Worm (Caenorhabditis elegans): ENCODE data around the gene F18A11.2.
"Not testable (repeated sequence)": the region's sequence is repeated elsewhere in the genome, so short reads cannot be mapped to it uniquely, and the experiment has no call there.

F18A11.2 gene

DNA sequence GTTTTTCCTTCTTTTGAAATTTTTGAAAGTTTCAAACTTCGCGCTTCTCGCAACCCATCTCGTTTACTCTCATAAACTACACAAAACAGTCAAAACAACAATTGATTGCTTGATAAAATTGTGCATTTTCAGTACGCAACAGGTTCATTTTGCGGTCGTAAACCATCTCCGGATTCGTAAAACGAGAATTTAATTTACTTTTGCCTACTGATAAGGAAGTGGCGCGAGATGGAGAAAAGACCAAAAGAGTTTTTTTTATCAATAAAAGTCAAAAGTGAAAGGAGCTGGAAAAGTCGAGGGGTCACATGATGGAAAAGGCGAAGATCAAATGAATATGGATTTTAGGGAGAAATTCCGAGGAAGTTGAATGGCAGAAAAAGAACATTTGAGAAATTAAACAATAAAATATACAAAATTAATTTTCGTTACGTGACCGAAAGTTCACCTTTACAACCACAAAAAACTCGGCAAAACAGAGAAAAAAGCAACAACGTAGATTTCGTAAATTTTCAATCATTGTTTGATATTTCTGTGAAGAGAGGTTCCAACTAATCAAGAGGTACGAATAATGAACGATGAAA is 47.4 kb downstream of the F18A11.2 start, which contains the start of gene F42G4.6:
Gene F42G4.6 (plus strand): TSS at position 531 of the 581 bp plus-strand sequence.
- TF ChIP-seq unc-62 (GFP tag; optimal IDR thresholded peaks at IDR 0.05) = peak; percentile 16
- no peak for TF ChIP-seq ztf-22 (GFP tag; optimal IDR thresholded peaks at IDR 0.05)
- TF ChIP-seq aptf-2 (GFP tag; conservative IDR thresholded peaks at IDR 0.05) = no peak
- peak; percentile 65 for TF ChIP-seq nhr-80 (tag; optimal IDR thresholded peaks at IDR 0.05)

- TF ChIP-seq sptf-2 (GFP tag; optimal IDR thresholded peaks at IDR 0.05); chd-7 (tag; optimal IDR thresholded peaks at IDR 0.05); lsy-27 (tag; optimal IDR thresholded peaks at IDR 0.05; ENCODE audit: borderline replicate concordance, insufficient read depth): not testable (repeated sequence)
Measured at ce11 chrII:13080607-13081006, 49.1 kb downstream of the F18A11.2 start, which contains the start of gene Y81G3A.2. Gene Y81G3A.2, plus strand, starts transcription at chrII:13080907.

DNA sequence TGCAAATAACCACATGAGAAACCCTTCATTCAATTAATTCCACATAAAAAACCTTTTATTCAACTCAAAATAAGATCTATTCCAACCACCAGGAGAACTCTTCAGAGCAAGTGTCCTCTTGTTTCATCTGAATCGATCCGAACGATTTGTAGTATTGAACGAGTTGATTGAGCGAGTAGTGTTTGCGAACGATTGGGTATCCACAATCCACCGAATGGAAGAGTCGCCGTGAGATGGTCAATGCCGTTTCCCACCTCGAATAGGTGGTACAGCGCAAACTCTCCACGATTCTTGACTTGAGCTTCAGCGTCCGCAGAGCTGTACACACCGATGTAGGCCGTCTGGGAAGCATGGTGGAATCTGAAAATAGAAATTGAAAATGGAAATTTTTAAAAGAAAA is 50.9 kb downstream of the F18A11.2 start, which contains the start of gene Y81G3A.6:
Gene Y81G3A.6 (minus strand): TSS at position 101 of the 400 bp plus-strand sequence.
- TF ChIP-seq B0261.1 (tag; optimal IDR thresholded peaks at IDR 0.05); lin-35 (GFP tag; optimal IDR thresholded peaks at IDR 0.05); die-1 (tag; optimal IDR thresholded peaks at IDR 0.05): not testable (repeated sequence)

DNA sequence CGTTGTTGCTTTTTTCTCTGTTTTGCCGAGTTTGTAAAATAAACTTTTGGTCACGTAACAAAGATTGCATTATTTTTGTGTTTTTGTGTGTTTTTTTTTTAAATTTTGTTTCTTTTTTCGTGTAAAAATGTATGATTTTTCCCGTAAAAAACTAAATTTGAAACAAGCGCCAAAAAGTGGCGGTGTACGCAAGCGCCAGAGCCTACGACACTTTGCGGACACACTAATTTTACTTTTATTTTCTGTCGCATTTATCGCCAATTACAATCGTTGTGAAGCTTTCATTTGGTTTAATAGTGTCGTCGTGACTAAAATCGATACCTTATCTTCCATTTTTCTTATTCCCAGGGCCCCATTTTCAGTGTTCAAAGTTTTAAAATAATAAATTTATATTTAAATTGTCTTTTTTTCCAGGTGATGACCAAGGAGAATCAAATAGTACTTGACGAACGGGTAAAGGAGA is 52.3 kb downstream of the F18A11.2 start, which contains the start of the genes Y81G3A.1 and gcn-2:
Gene Y81G3A.1 (minus strand): TSS at position 175 of the 463 bp plus-strand sequence.
Gene gcn-2 (plus strand): TSS at position 413 of the 463 bp plus-strand sequence.
- TF ChIP-seq hlh-26 (GFP tag; conservative IDR thresholded peaks at IDR 0.05) = no peak
- no peak for TF ChIP-seq tbp1 (GFP tag; optimal IDR thresholded peaks at IDR 0.05)
- TF ChIP-seq hrde-1 (tag; optimal IDR thresholded peaks at IDR 0.05; ENCODE audit: borderline replicate concordance) = no peak
- TF ChIP-seq ceh-79 (tag; optimal IDR thresholded peaks at IDR 0.05) = no peak
- no peak for TF ChIP-seq Y95B8A.8 (GFP tag; IDR thresholded peaks at IDR 0.05)
- TF ChIP-seq C17E4.6 (GFP tag; IDR thresholded peaks at IDR 0.05) = no peak
- TF ChIP-seq ceh-100 (GFP tag; IDR thresholded peaks at IDR 0.05) = no peak
- no peak for TF ChIP-seq F10E7.11 (tag; optimal IDR thresholded peaks at IDR 0.05)
- TF ChIP-seq T07F8.4 (tag; optimal IDR thresholded peaks at IDR 0.05) = no peak
- no peak for TF ChIP-seq madf-3 (GFP tag; IDR thresholded peaks at IDR 0.05)
- TF ChIP-seq pha-4 (tag; optimal IDR thresholded peaks at IDR 0.05) = no peak
- TF ChIP-seq F57C9.4 (tag; optimal IDR thresholded peaks at IDR 0.05) = no peak
- no peak for TF ChIP-seq ztf-28 (GFP tag; IDR thresholded peaks at IDR 0.05)
- no peak for TF ChIP-seq rpc-1 (optimal IDR thresholded peaks at IDR 0.05)
- no peak for TF ChIP-seq rpc-1 (tag; optimal IDR thresholded peaks at IDR 0.05)
- TF ChIP-seq ztf-18 (tag; optimal IDR thresholded peaks at IDR 0.05) = no peak
- TF ChIP-seq lin-35 (GFP tag; optimal IDR thresholded peaks at IDR 0.05) = peak in 1 of 3 experiments; percentile 91
- peak; percentile 82 for TF ChIP-seq dpl-1 (GFP tag; optimal IDR thresholded peaks at IDR 0.05)
- TF ChIP-seq C06A6.2 (GFP tag; conservative IDR thresholded peaks at IDR 0.05) = no peak
- no peak for TF ChIP-seq rec-8 (tag; optimal IDR thresholded peaks at IDR 0.05)
- no peak for TF ChIP-seq ztf-22 (GFP tag; optimal IDR thresholded peaks at IDR 0.05)
- no peak for TF ChIP-seq nhr-27 (tag; optimal IDR thresholded peaks at IDR 0.05)
- no peak for TF ChIP-seq ceh-58 (GFP tag; IDR thresholded peaks at IDR 0.05)
- TF ChIP-seq attf-5 (GFP tag; optimal IDR thresholded peaks at IDR 0.05) = no peak
- TF ChIP-seq athp-1 (tag; optimal IDR thresholded peaks at IDR 0.05) = no peak
- TF ChIP-seq B0261.1 (tag; optimal IDR thresholded peaks at IDR 0.05) = no peak
- no peak for TF ChIP-seq cebp-1 (GFP tag; IDR thresholded peaks at IDR 0.05)
- no peak for TF ChIP-seq cebp-1 (tag; optimal IDR thresholded peaks at IDR 0.05)
- TF ChIP-seq mxl-1 (tag; optimal IDR thresholded peaks at IDR 0.05) = no peak
- TF ChIP-seq madf-6 (GFP tag; IDR thresholded peaks at IDR 0.05) = peak; percentile 42; the same call in 1 of the 2 replicates
- no peak for TF ChIP-seq K11D2.4 (GFP tag; IDR thresholded peaks at IDR 0.05)
- TF ChIP-seq nfya-1 (tag; optimal IDR thresholded peaks at IDR 0.05; ENCODE audit: borderline replicate concordance, insufficient read depth) = no peak
- no peak for TF ChIP-seq aptf-2 (GFP tag; conservative IDR thresholded peaks at IDR 0.05)
- no peak for TF ChIP-seq nhr-179 (tag; optimal IDR thresholded peaks at IDR 0.05)
- no peak for TF ChIP-seq B0336.3 (GFP tag; IDR thresholded peaks at IDR 0.05)
- no peak for TF ChIP-seq lag-1 (GFP tag; IDR thresholded peaks at IDR 0.05)

Data from whole organism, young adult.